Fruit fly (Drosophila melanogaster) Kc167 (cell line): ENCODE results near the gene RFeSP.

ENCODE experiments used
- Myc ChIP-seq: fragments of >200 bp; optimal IDR thresholded peaks from 2 replicates; lab custom pipeline; 2017; ENCODE audit warnings: missing external identifiers
- Sin3A ChIP-seq: fragments of >200 bp; optimal IDR thresholded peaks from 2 replicates; lab custom pipeline; 2018; ENCODE audit warnings: missing external identifiers
- h ChIP-seq: fragments of >200 bp; optimal IDR thresholded peaks from 3 replicates; lab custom pipeline; 2018; ENCODE audit warnings: missing external identifiers
- insv ChIP-seq: fragments of >200 bp; optimal IDR thresholded peaks from 3 replicates; lab custom pipeline; 2018; ENCODE audit warnings: missing external identifiers
- psq ChIP-seq: fragments of >200 bp; optimal IDR thresholded peaks from 2 replicates; lab custom pipeline; 2017; ENCODE audit warnings: missing external identifiers
- ttk ChIP-seq: sonication (Bioruptor generic); optimal IDR thresholded peaks from 2 replicates; lab custom pipeline; 2017; ENCODE audit warnings: missing external identifiers

- no peak for TF ChIP-seq psq (lab: Kevin White, UChicago)
- TF ChIP-seq h (lab: Kevin White, UChicago) = no peak
- no peak for TF ChIP-seq Sin3A
- no peak for TF ChIP-seq Myc (lab: Kevin White, UChicago)
- no peak for TF ChIP-seq insv (lab: Kevin White, UChicago)
- TF ChIP-seq ttk (lab: Kevin White, UChicago) = no peak
Measured at dm6 chr2L:1637832-1638649, 24.1 kb upstream of the RFeSP start.
